Worm (Caenorhabditis elegans): ENCODE measurements around the gene EEED8.12.

Gene EEED8.12

DNA sequence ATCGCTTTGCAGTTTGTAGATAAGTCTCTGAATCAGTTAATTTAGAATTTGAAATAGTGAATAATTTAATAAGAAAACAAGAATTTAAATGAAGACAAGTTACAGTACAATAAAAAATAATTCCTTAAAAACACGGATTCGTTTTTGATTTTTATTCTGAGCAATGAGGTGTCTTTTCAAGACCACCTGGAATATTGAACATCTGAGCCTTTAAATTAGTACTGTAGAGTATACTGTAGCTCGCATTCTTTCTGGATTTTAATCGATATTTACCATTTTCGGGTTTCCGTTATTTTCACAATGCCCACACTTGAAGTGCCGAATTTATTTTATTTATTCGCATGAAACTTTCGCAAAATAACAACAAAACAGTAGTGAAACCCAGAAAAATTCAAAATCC lies 15.0 kb upstream of the EEED8.12 start, which contains the start of gene F07F6.7:
TSS of gene F07F6.7 (minus strand) at position 27 of the 400 bp plus-strand sequence.
- TF ChIP-seq mec-3 (tag; optimal IDR thresholded peaks at IDR 0.05; ENCODE audit: borderline replicate concordance) = no peak
- no peak for TF ChIP-seq ceh-34 (tag; optimal IDR thresholded peaks at IDR 0.05)
- no peak for TF ChIP-seq ahr-1 (tag; optimal IDR thresholded peaks at IDR 0.05)
- TF ChIP-seq C08G9.2 (tag; optimal IDR thresholded peaks at IDR 0.05) = no peak
- no peak for TF ChIP-seq fkh-10 (GFP tag; optimal IDR thresholded peaks at IDR 0.05)
- TF ChIP-seq pha-4 (tag; optimal IDR thresholded peaks at IDR 0.05) = no peak
- no peak for TF ChIP-seq rnt-1 (tag; optimal IDR thresholded peaks at IDR 0.05)
- no peak for TF ChIP-seq pax-1 (tag; optimal IDR thresholded peaks at IDR 0.05)
- TF ChIP-seq T23F11.4 (GFP tag; optimal IDR thresholded peaks at IDR 0.05) = no peak

- TF ChIP-seq ceh-48 (tag; optimal IDR thresholded peaks at IDR 0.05) (no peak), C38D4.7 (GFP tag; optimal IDR thresholded peaks at IDR 0.05) (no peak), C08G9.2 (tag; optimal IDR thresholded peaks at IDR 0.05) (no peak)
Measured at ce11 chrII:5420947-5421614, 12.3 kb upstream of the EEED8.12 start, which contains the start of gene tofu-6. Gene tofu-6, plus strand, starts transcription at chrII:5421248.

ce11 chrII:5418929-5419328 lies 10.1 kb upstream of the EEED8.12 start, which contains the start of gene EEED8.15:
Gene EEED8.15, plus strand, starts transcription at chrII:5419229.
- TF ChIP-seq elt-2 (tag; optimal IDR thresholded peaks at IDR 0.05) (no peak), zip-5 (tag; optimal IDR thresholded peaks at IDR 0.05) (no peak), K02D7.2 (tag; optimal IDR thresholded peaks at IDR 0.05) (no peak), nfya-1 (tag; optimal IDR thresholded peaks at IDR 0.05) (no peak), hlh-13 (GFP tag; optimal IDR thresholded peaks at IDR 0.05) (no peak), ceh-2 (tag; optimal IDR thresholded peaks at IDR 0.05) (no peak), hlh-30 (tag; optimal IDR thresholded peaks at IDR 0.05; ENCODE audit: insufficient read depth) (no peak), syd-9 (tag; optimal IDR thresholded peaks at IDR 0.05) (no peak), sox-2 (GFP tag; IDR thresholded peaks at IDR 0.05) (no peak), ceh-14 (tag; optimal IDR thresholded peaks at IDR 0.05) (no peak), ceh-48 (tag; optimal IDR thresholded peaks at IDR 0.05) (no peak), ceh-31 (tag; optimal IDR thresholded peaks at IDR 0.05) (no peak), pqm-1 (tag; optimal IDR thresholded peaks at IDR 0.05) (no peak), ceh-9 (tag; optimal IDR thresholded peaks at IDR 0.05) (no peak), fkh-6 (tag; optimal IDR thresholded peaks at IDR 0.05) (no peak)

DNA sequence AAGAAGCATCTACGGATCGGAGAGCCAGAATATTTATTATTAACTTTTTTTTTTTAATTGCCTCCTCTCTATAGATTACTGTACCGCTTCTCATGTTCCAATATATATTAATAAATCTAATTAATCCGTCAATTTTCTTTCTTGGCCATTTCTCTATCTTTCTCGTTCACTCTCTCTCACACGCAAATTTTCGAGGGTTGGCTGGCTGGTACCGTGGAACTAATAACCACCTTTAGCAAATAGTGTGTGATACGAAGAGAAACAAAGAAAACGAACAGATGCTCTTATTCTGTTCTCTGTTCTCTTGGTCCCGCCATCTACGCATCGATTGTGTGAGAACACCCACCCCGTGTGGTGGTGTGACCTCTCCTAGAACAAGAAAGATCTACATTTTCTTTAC lies 9.5 kb upstream of the EEED8.12 start:
- TF ChIP-seq hlh-13 (GFP tag; optimal IDR thresholded peaks at IDR 0.05) = no peak
- TF ChIP-seq T23F11.4 (GFP tag; optimal IDR thresholded peaks at IDR 0.05) = no peak
- TF ChIP-seq fax-1 (tag; optimal IDR thresholded peaks at IDR 0.05) = no peak
- no peak for TF ChIP-seq odd-2 (tag; optimal IDR thresholded peaks at IDR 0.05)
- peak; percentile 40 for TF ChIP-seq nfya-1 (tag; optimal IDR thresholded peaks at IDR 0.05)
- no peak for TF ChIP-seq ceh-30 (tag; optimal IDR thresholded peaks at IDR 0.05)
- no peak for TF ChIP-seq pax-1 (tag; optimal IDR thresholded peaks at IDR 0.05)
- TF ChIP-seq sdc-2 (tag; optimal IDR thresholded peaks at IDR 0.05) = no peak
- no peak for TF ChIP-seq che-1 (tag; optimal IDR thresholded peaks at IDR 0.05)
- TF ChIP-seq eyg-1 (tag; optimal IDR thresholded peaks at IDR 0.05) = no peak
- peak; percentile 8 for TF ChIP-seq ref-2 (tag; optimal IDR thresholded peaks at IDR 0.05)
- TF ChIP-seq pros-1 (tag; optimal IDR thresholded peaks at IDR 0.05) = no peak
- TF ChIP-seq elt-2 (tag; optimal IDR thresholded peaks at IDR 0.05) = peak; percentile 42
- peak; percentile 54 for TF ChIP-seq unc-42 (tag; optimal IDR thresholded peaks at IDR 0.05)
- TF ChIP-seq ceh-48 (tag; optimal IDR thresholded peaks at IDR 0.05) = peak; percentile 36
- no peak for TF ChIP-seq hlh-8 (tag; optimal IDR thresholded peaks at IDR 0.05)

All from whole organism, late embryonic.